Fruit fly (Drosophila melanogaster): ENCODE results near the gene CG15056.

Gene CG15056

DNA sequence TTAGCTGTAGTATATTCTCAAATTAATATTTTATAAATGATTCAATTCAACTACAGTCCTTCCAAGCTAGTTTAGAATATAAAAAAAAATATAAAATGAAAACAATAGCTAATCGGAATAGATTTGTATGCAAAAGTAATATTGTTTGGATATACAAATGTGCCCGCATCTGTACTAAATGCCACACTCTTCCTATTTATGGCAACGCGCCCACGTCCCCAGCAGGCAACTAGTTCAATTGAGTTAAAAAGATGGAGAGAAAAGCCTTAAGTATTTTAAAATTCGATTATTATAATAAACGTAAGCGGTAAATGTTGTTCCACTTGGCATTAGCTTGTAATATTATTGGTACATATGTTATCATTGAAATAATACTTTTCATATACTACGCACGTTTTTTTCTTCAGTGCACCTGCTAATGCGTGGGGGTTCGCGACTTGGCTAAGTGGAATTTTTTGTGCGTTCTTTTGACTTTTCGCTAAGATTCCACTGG is 9.6 kb upstream of the CG15056 start (continued):
- TF ChIP-seq CG10462 (GFP tag; optimal IDR thresholded peaks at IDR 0.05) (peak; percentile 52), Optix (GFP tag; IDR thresholded peaks at IDR 0.05) (no peak), CG9215 (GFP tag; IDR thresholded peaks at IDR 0.05) (peak; percentile 28; the same call in 1 of the 2 replicates), Antp (GFP tag; optimal IDR thresholded peaks at IDR 0.05) (peak; percentile 35), gt (GFP tag; IDR thresholded peaks at IDR 0.05) (no peak), sob (GFP tag; IDR thresholded peaks at IDR 0.05) (0 out of 2 replicates have a peak, but pooled peaks have one; percentile 26), Ets97D (GFP tag; optimal IDR thresholded peaks at IDR 0.05) (no peak), CG12391 (tag; optimal IDR thresholded peaks at IDR 0.05) (peak; percentile 82), CG32532 (GFP tag; IDR thresholded peaks at IDR 0.05) (peak; percentile 60; the same call in 1 of the 2 replicates), ato (GFP tag; IDR thresholded peaks at IDR 0.05; ENCODE audit: partially characterized antibody) (no peak), CG17361 (GFP tag; IDR thresholded peaks at IDR 0.05) (peak; percentile 84), unpg (GFP tag; optimal IDR thresholded peaks at IDR 0.05) (peak; percentile 81), cg (GFP tag; optimal IDR thresholded peaks at IDR 0.05) (no peak), CG12236 (GFP tag; optimal IDR thresholded peaks at IDR 0.05) (no peak), wdn (GFP tag; IDR thresholded peaks at IDR 0.05) (0 out of 2 replicates have a peak, but pooled peaks have one; percentile 25), Aef1 (GFP tag; IDR thresholded peaks at IDR 0.05) (peak; percentile 42; the same call in 1 of the 3 replicates), PHDP (tag; optimal IDR thresholded peaks at IDR 0.05) (peak; percentile 85), Stat92E (GFP tag; optimal IDR thresholded peaks at IDR 0.05) (peak in 1 of 3 experiments; percentile 48), sens (GFP tag) (peak; percentile 94), CG10565 (GFP tag; optimal IDR thresholded peaks at IDR 0.05) (no peak), YL-1 (GFP tag; optimal IDR thresholded peaks at IDR 0.05) (no peak), CG16815 (GFP tag; optimal IDR thresholded peaks at IDR 0.05) (peak; percentile 49), Hey (tag; optimal IDR thresholded peaks at IDR 0.05) (no peak), HLH3B (GFP tag; IDR thresholded peaks at IDR 0.05) (peak; percentile 46), B-H1 (GFP tag; IDR thresholded peaks at IDR 0.05) (no peak; the same call in 1 of the 3 replicates), caup (GFP tag; optimal IDR thresholded peaks at IDR 0.05; ENCODE audit: severe bottlenecking) (peak; percentile 50), CG11398 (GFP tag; optimal IDR thresholded peaks at IDR 0.05) (no peak), br (optimal IDR thresholded peaks at IDR 0.05) (no peak), dan (GFP tag; IDR thresholded peaks at IDR 0.05) (no peak), prd (optimal IDR thresholded peaks at IDR 0.05) (no peak), prd (GFP tag; IDR thresholded peaks at IDR 0.05) (peak; percentile 52; the same call in 2 of the 3 replicates), cad (GFP tag; optimal IDR thresholded peaks at IDR 0.05) (no peak), nom (GFP tag; optimal IDR thresholded peaks at IDR 0.05) (no peak), HLH54F (GFP tag; optimal IDR thresholded peaks at IDR 0.05) (peak; percentile 19), CG17568 (GFP tag; optimal IDR thresholded peaks at IDR 0.05) (peak; percentile 70), ken (GFP tag; IDR thresholded peaks at IDR 0.05) (no peak; the same call in 2 of the 3 replicates), Abd-B (GFP tag; optimal IDR thresholded peaks at IDR 0.05) (peak; percentile 69), CG15601 (tag; optimal IDR thresholded peaks at IDR 0.05) (peak; percentile 57), vnd (GFP tag; IDR thresholded peaks at IDR 0.05; ENCODE audit: partially characterized antibody) (no peak), da (GFP tag; optimal IDR thresholded peaks at IDR 0.05) (no peak), slou (GFP tag; optimal IDR thresholded peaks at IDR 0.05) (peak; percentile 14), pros (GFP tag; optimal IDR thresholded peaks at IDR 0.05) (no peak), nerfin-1 (tag; optimal IDR thresholded peaks at IDR 0.05) (peak; percentile 64)
